Worm (Caenorhabditis elegans): ENCODE data around the gene rop-1.

ce11 chrV:10216724-10217123 lies 38.1 kb downstream of the rop-1 start, which contains the start of gene ZK856.14:
- TF ChIP-seq snpc-4 (tag; optimal IDR thresholded peaks at IDR 0.05) (no peak), elt-1 (tag; optimal IDR thresholded peaks at IDR 0.05) (no peak), gmeb-1 (tag; optimal IDR thresholded peaks at IDR 0.05) (no peak), dmd-4 (tag; optimal IDR thresholded peaks at IDR 0.05) (no peak), alr-1 (tag; optimal IDR thresholded peaks at IDR 0.05) (no peak), nhr-11 (tag; optimal IDR thresholded peaks at IDR 0.05) (no peak)
